Fruit fly (Drosophila melanogaster): ENCODE measurements around the gene prg.

prg gene

dm6 chr2L:8468929-8469681, 4.8 kb downstream of the prg start (continued):
- TF ChIP-seq ss (GFP tag; optimal IDR thresholded peaks at IDR 0.05) (peak in 1 of 2 experiments; percentile 94), CG4318 (GFP tag; optimal IDR thresholded peaks at IDR 0.05) (no peak), Hr39 (GFP tag; optimal IDR thresholded peaks at IDR 0.05) (peak; percentile 44), Eip93F (GFP tag; optimal IDR thresholded peaks at IDR 0.05) (no peak), CG16779 (tag; optimal IDR thresholded peaks at IDR 0.05) (no peak), Eip75B (GFP tag; optimal IDR thresholded peaks at IDR 0.05) (peak; percentile 24), CG10669 (GFP tag; optimal IDR thresholded peaks at IDR 0.05) (no peak), CG11294 (GFP tag; IDR thresholded peaks at IDR 0.05) (no peak), CG8119 (GFP tag; IDR thresholded peaks at IDR 0.05) (no peak), CG3032 (tag; optimal IDR thresholded peaks at IDR 0.05) (peak; percentile 21), Gug (GFP tag; IDR thresholded peaks at IDR 0.05) (no peak), Lpt (GFP tag; optimal IDR thresholded peaks at IDR 0.05) (no peak), CG6792 (GFP tag; optimal IDR thresholded peaks at IDR 0.05) (peak; percentile 28), eg (GFP tag; IDR thresholded peaks at IDR 0.05) (no peak), CG3919 (GFP tag; optimal IDR thresholded peaks at IDR 0.05) (peak; percentile 34), CG8319 (GFP tag; optimal IDR thresholded peaks at IDR 0.05) (no peak), pdm3 (GFP tag; optimal IDR thresholded peaks at IDR 0.05) (peak; percentile 20), esn (GFP tag; optimal IDR thresholded peaks at IDR 0.05) (peak; percentile 41), dac (GFP tag; optimal IDR thresholded peaks at IDR 0.05) (no peak), CG32006 (GFP tag; optimal IDR thresholded peaks at IDR 0.05) (peak; percentile 37), OdsH (GFP tag; optimal IDR thresholded peaks at IDR 0.05) (peak; percentile 32), CG6276 (GFP tag; optimal IDR thresholded peaks at IDR 0.05) (no peak), vri (GFP tag; optimal IDR thresholded peaks at IDR 0.05) (peak; percentile 14), Blimp-1 (GFP tag; optimal IDR thresholded peaks at IDR 0.05) (peak; percentile 1), Sox15 (GFP tag; optimal IDR thresholded peaks at IDR 0.05) (no peak), salr (GFP tag; optimal IDR thresholded peaks at IDR 0.05) (no peak)

DNA sequence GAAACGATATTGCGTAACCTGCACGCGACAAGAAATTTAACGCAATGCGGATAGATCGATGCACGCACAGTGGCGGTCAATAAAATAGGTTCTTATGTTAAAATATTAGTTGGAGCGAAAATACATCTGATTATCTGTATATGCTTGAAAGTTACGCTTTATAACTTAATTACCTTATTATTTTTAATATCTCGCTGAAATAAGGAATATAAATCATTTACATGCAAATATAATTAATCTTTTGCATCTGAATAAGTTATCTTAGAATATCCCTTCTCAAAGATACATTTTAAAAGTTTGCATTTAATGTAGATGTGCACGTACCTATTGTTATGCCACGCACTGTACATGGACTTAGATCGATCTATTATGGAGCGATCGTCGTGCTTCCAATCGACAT, 7.4 kb downstream of the prg start:
- TF ChIP-seq Ets21C (GFP tag; optimal IDR thresholded peaks at IDR 0.05): no peak
- peak; percentile 54 to 57 for TF ChIP-seq ss (GFP tag; optimal IDR thresholded peaks at IDR 0.05)
- no peak for TF ChIP-seq CG8319 (GFP tag; optimal IDR thresholded peaks at IDR 0.05)
- TF ChIP-seq eg (GFP tag; IDR thresholded peaks at IDR 0.05): 0 out of 3 replicates have a peak, but pooled peaks have one; percentile 40
- no peak for TF ChIP-seq fkh (GFP tag; optimal IDR thresholded peaks at IDR 0.05)
- TF ChIP-seq CG31627 (GFP tag; optimal IDR thresholded peaks at IDR 0.05): peak; percentile 25
- TF ChIP-seq pdm3 (GFP tag; optimal IDR thresholded peaks at IDR 0.05): peak; percentile 59
- peak; percentile 26 for TF ChIP-seq CG4318 (GFP tag; optimal IDR thresholded peaks at IDR 0.05)
- peak; percentile 66 for TF ChIP-seq Hr4 (GFP tag; optimal IDR thresholded peaks at IDR 0.05)
- peak; percentile 64 for TF ChIP-seq CG6276 (GFP tag; optimal IDR thresholded peaks at IDR 0.05)
- peak in 1 of 2 experiments; percentile 72 for TF ChIP-seq salr (GFP tag; optimal IDR thresholded peaks at IDR 0.05)
- TF ChIP-seq svp (GFP tag): peak; percentile 72
- TF ChIP-seq CG11902 (GFP tag; optimal IDR thresholded peaks at IDR 0.05): peak; percentile 1
- peak; percentile 6 for TF ChIP-seq cyc (GFP tag; optimal IDR thresholded peaks at IDR 0.05)
- peak; percentile 49 for TF ChIP-seq CG1621 (tag; optimal IDR thresholded peaks at IDR 0.05)
- peak; percentile 74 for TF ChIP-seq CG6808 (GFP tag; optimal IDR thresholded peaks at IDR 0.05)
- TF ChIP-seq Eip78C (GFP tag): peak; percentile 93
- TF ChIP-seq esn (GFP tag; optimal IDR thresholded peaks at IDR 0.05): peak; percentile 48
- peak; percentile 53 for TF ChIP-seq CG34406 (GFP tag; optimal IDR thresholded peaks at IDR 0.05)
- peak; percentile 65 for TF ChIP-seq OdsH (GFP tag; optimal IDR thresholded peaks at IDR 0.05)
- peak; percentile 59; the same call in 2 of the 3 replicates for TF ChIP-seq CG6163 (GFP tag; IDR thresholded peaks at IDR 0.05)
- TF ChIP-seq topi (GFP tag; optimal IDR thresholded peaks at IDR 0.05): peak; percentile 36
- TF ChIP-seq spab (GFP tag; optimal IDR thresholded peaks at IDR 0.05): peak; percentile 51
- peak; percentile 65 for TF ChIP-seq dsx (GFP tag; optimal IDR thresholded peaks at IDR 0.05; ENCODE audit: poor library complexity, severe bottlenecking)
- peak; percentile 61 for TF ChIP-seq CG10669 (GFP tag; optimal IDR thresholded peaks at IDR 0.05)
- no peak for TF ChIP-seq Sox15 (GFP tag; optimal IDR thresholded peaks at IDR 0.05)
- TF ChIP-seq Eip93F (GFP tag; optimal IDR thresholded peaks at IDR 0.05): no peak
- TF ChIP-seq Ets96B (tag; optimal IDR thresholded peaks at IDR 0.05): peak; percentile 76
- peak; percentile 72 for TF ChIP-seq achi (GFP tag; optimal IDR thresholded peaks at IDR 0.05)
- TF ChIP-seq CG11294 (GFP tag; IDR thresholded peaks at IDR 0.05): no peak
- TF ChIP-seq CG3919 (GFP tag; optimal IDR thresholded peaks at IDR 0.05): peak; percentile 66
- peak; percentile 7 for TF ChIP-seq CG9139 (GFP tag; optimal IDR thresholded peaks at IDR 0.05)
- peak; percentile 62 for TF ChIP-seq acj6 (GFP tag; optimal IDR thresholded peaks at IDR 0.05)
- TF ChIP-seq CG8632 (GFP tag; optimal IDR thresholded peaks at IDR 0.05): peak; percentile 47
- TF ChIP-seq CG3032 (tag; optimal IDR thresholded peaks at IDR 0.05): peak; percentile 79
- TF ChIP-seq Met (GFP tag; optimal IDR thresholded peaks at IDR 0.05): peak; percentile 49
